Worm (Caenorhabditis elegans): ENCODE measurements around the gene Y49E10.30.
A peak's percentile ranks its signal among the peaks of the same experiment; 100 is the strongest.

The Y49E10.30 gene

ce11 chrIII:12366989-12367557 is 19.6 kb upstream of the Y49E10.30 start, which contains the start of gene Y75B8A.33:
Gene Y75B8A.33, minus strand, starts transcription at chrIII:12367373.
- TF ChIP-seq hnd-1 (tag; optimal IDR thresholded peaks at IDR 0.05), result no peak
- no peak for TF ChIP-seq ceh-36 (tag; optimal IDR thresholded peaks at IDR 0.05)
- TF ChIP-seq sea-1 (GFP tag; conservative IDR thresholded peaks at IDR 0.05), result no peak
- no peak for TF ChIP-seq tbx-37 (GFP tag; conservative IDR thresholded peaks at IDR 0.05)
- no peak for TF ChIP-seq tbx-11 (GFP tag; IDR thresholded peaks at IDR 0.05)
- peak; percentile 39; the same call in 1 of the 2 replicates for TF ChIP-seq pes-1 (GFP tag; IDR thresholded peaks at IDR 0.05)
- no peak for TF ChIP-seq F13C5.2 (tag; optimal IDR thresholded peaks at IDR 0.05)
- no peak for TF ChIP-seq hmbx-1 (tag; optimal IDR thresholded peaks at IDR 0.05)
- TF ChIP-seq scrt-1 (GFP tag; IDR thresholded peaks at IDR 0.05), result no peak

DNA sequence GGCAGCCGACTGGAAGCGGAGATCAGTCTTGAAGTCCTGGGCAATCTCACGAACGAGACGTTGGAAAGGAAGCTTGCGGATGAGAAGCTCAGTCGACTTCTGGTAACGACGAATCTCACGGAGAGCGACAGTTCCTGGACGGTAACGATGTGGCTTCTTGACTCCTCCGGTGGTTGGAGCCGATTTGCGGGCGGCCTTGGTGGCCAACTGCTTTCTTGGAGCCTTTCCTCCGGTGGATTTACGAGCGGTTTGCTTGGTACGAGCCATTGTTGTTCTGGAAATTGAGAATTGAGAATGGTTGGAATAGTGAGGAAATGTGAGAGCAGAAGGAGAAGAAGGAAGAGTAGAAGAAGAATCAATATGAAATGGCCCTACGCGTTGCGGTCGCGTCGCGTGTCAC is 18.8 kb upstream of the Y49E10.30 start:
- TF ChIP-seq ceh-36 (tag; optimal IDR thresholded peaks at IDR 0.05), result no peak
- TF ChIP-seq tbx-11 (GFP tag; IDR thresholded peaks at IDR 0.05), result no peak
- TF ChIP-seq ceh-13 (GFP tag; optimal IDR thresholded peaks at IDR 0.05), result no peak
- TF ChIP-seq sea-1 (GFP tag; conservative IDR thresholded peaks at IDR 0.05), result no peak
- no peak for TF ChIP-seq hmbx-1 (tag; optimal IDR thresholded peaks at IDR 0.05)
- no peak for TF ChIP-seq hmg-4 (GFP tag; optimal IDR thresholded peaks at IDR 0.05)
- no peak for TF ChIP-seq F13C5.2 (tag; optimal IDR thresholded peaks at IDR 0.05)
- TF ChIP-seq tbx-37 (GFP tag; conservative IDR thresholded peaks at IDR 0.05), result no peak

ce11 chrIII:12368462-12369306 is 18.0 kb upstream of the Y49E10.30 start, which contains the start of gene his-72:
Gene his-72, minus strand, starts transcription at chrIII:12369050.
- TF ChIP-seq ama-1 (optimal IDR thresholded peaks at IDR 0.05) (peak; percentile 97), hmbx-1 (tag; optimal IDR thresholded peaks at IDR 0.05) (no peak), F13C5.2 (tag; optimal IDR thresholded peaks at IDR 0.05) (peak; percentile 14), aly-1 (tag; optimal IDR thresholded peaks at IDR 0.05) (no peak), ceh-36 (tag; optimal IDR thresholded peaks at IDR 0.05) (peak; percentile 16), pes-1 (GFP tag; IDR thresholded peaks at IDR 0.05) (peak; percentile 57; the same call in 1 of the 2 replicates), scrt-1 (GFP tag; IDR thresholded peaks at IDR 0.05) (no peak), B0310.2 (tag; optimal IDR thresholded peaks at IDR 0.05) (peak; percentile 45), hmg-4 (GFP tag; optimal IDR thresholded peaks at IDR 0.05) (peak; percentile 55)

DNA sequence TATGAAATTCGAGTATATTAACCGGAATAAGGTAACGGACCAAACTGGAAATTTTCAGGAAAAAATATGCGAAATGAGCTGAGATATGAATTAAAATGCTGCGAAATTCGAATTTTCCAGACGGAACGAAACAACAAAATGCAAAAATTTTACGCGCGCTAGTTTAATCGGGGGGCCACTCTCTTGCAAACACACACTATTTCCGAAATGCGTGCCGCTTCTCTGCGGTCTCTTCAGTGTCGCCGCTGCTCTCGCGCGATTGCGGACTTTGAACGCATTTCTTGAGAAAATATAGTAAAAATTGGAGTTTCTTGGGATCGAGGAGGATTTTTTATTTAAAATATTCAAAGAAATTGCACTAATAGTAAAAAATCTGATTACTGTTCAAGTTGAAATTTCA is 17.2 kb upstream of the Y49E10.30 start:
- TF ChIP-seq tra-4 (tag; optimal IDR thresholded peaks at IDR 0.05), result no peak
- TF ChIP-seq sea-1 (GFP tag; conservative IDR thresholded peaks at IDR 0.05), result no peak

- TF ChIP-seq hmbx-1 (tag; optimal IDR thresholded peaks at IDR 0.05) (no peak), hnd-1 (tag; optimal IDR thresholded peaks at IDR 0.05) (no peak), ceh-36 (tag; optimal IDR thresholded peaks at IDR 0.05) (no peak), B0310.2 (tag; optimal IDR thresholded peaks at IDR 0.05) (no peak), ceh-13 (GFP tag; optimal IDR thresholded peaks at IDR 0.05) (no peak), sea-1 (GFP tag; conservative IDR thresholded peaks at IDR 0.05) (no peak), tbx-37 (GFP tag; conservative IDR thresholded peaks at IDR 0.05) (no peak), tbx-11 (GFP tag; IDR thresholded peaks at IDR 0.05) (no peak), ama-1 (optimal IDR thresholded peaks at IDR 0.05) (no peak)
Measured at ce11 chrIII:12370011-12370506, 16.6 kb upstream of the Y49E10.30 start, which contains the start of gene rpt-6. Gene rpt-6, plus strand, starts transcription at chrIII:12370456.

- no peak for TF ChIP-seq ceh-13 (GFP tag; optimal IDR thresholded peaks at IDR 0.05)
- no peak for TF ChIP-seq tra-4 (tag; optimal IDR thresholded peaks at IDR 0.05)
- no peak for TF ChIP-seq hnd-1 (tag; optimal IDR thresholded peaks at IDR 0.05)
- TF ChIP-seq hmbx-1 (tag; optimal IDR thresholded peaks at IDR 0.05), result no peak
- TF ChIP-seq tbx-11 (GFP tag; IDR thresholded peaks at IDR 0.05), result no peak
- no peak for TF ChIP-seq F13C5.2 (tag; optimal IDR thresholded peaks at IDR 0.05)
- no peak for TF ChIP-seq flt-1 (GFP tag; IDR thresholded peaks at IDR 0.05)
- TF ChIP-seq B0310.2 (tag; optimal IDR thresholded peaks at IDR 0.05), result no peak
- no peak for TF ChIP-seq sea-1 (GFP tag; conservative IDR thresholded peaks at IDR 0.05)
- no peak for TF ChIP-seq tbx-37 (GFP tag; conservative IDR thresholded peaks at IDR 0.05)
- no peak for TF ChIP-seq ceh-36 (tag; optimal IDR thresholded peaks at IDR 0.05)
- no peak for TF ChIP-seq aly-1 (tag; optimal IDR thresholded peaks at IDR 0.05)
- no peak for TF ChIP-seq scrt-1 (GFP tag; IDR thresholded peaks at IDR 0.05)
Measured at ce11 chrIII:12372080-12373065, 14.3 kb upstream of the Y49E10.30 start.

DNA sequence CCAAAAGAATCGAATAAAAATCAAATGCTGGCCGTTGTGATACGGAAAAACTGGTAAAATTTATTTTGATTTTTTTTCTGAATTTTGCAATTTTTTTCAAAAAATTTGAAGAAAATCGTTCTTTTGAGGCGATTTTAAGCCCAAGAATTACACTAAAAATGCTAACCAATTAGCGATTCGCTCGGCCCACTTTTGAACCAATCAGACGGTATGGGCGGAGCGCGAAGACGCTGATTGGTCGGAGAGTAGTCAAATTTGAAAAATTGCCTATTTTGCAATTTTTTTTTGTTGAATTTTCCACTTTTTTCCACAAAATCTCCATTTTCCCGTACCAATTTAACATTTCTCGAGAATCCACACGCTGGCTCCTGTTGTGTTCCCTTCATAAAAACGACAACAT is 13.4 kb upstream of the Y49E10.30 start:
- TF ChIP-seq hnd-1 (tag; optimal IDR thresholded peaks at IDR 0.05) (no peak), hmg-4 (GFP tag; optimal IDR thresholded peaks at IDR 0.05) (no peak), ceh-13 (GFP tag; optimal IDR thresholded peaks at IDR 0.05) (no peak), hmbx-1 (tag; optimal IDR thresholded peaks at IDR 0.05) (no peak), pes-1 (GFP tag; IDR thresholded peaks at IDR 0.05) (no peak), F13C5.2 (tag; optimal IDR thresholded peaks at IDR 0.05) (no peak)
